Worm (Caenorhabditis elegans) whole organism, young adult: ENCODE measurements around the gene Y37H2A.1.

Source experiments
- B0336.3 ChIP-seq: fragments of 200-800 bp; sonication (Bioruptor generic); IDR thresholded peaks from 2 replicates; pipeline ENCODE4 v1.3.6; 2022; ENCODE audit warnings: missing genetic modification characterization, missing compliant biosample characterization
- D2030.7 ChIP-seq: fragments of 200-800 bp; sonication (Bioruptor generic); IDR thresholded peaks from 2 replicates; pipeline ENCODE4 v1.3.6; 2022; ENCODE audit warnings: missing genetic modification reagents, missing genetic modification characterization, missing compliant biosample characterization
- F57A8.1 ChIP-seq: fragments of 200-800 bp; sonication (Bioruptor generic); optimal IDR thresholded peaks from 2 replicates; lab custom pipeline; 2018; ENCODE audit warnings: mild to moderate bottlenecking, missing genetic modification characterization, moderate library complexity, missing compliant biosample characterization
- F57C9.4 ChIP-seq: sonication (generic microtip); optimal IDR thresholded peaks from 2 replicates; lab custom pipeline; 2017; ENCODE audit warnings: mild to moderate bottlenecking, missing genetic modification characterization, missing compliant biosample characterization
- K11D2.4 ChIP-seq: fragments of 200-800 bp; sonication (Bioruptor generic); IDR thresholded peaks from 2 replicates; pipeline ENCODE4 v1.3.6; 2022; ENCODE audit warnings: missing genetic modification reagents, missing genetic modification characterization, missing compliant biosample characterization
- K12H6.12 ChIP-seq: fragments of 200-800 bp; sonication (Bioruptor generic); optimal IDR thresholded peaks from 2 replicates; lab custom pipeline; 2018; ENCODE audit warnings: mild to moderate bottlenecking, missing genetic modification characterization, missing compliant biosample characterization
- T07F8.4 ChIP-seq: sonication (generic microtip); optimal IDR thresholded peaks from 2 replicates; lab custom pipeline; 2016; ENCODE audit warnings: mild to moderate bottlenecking, missing genetic modification characterization, moderate library complexity, missing compliant biosample characterization
- Y95B8A.8 ChIP-seq: fragments of 200-800 bp; sonication (Bioruptor generic); IDR thresholded peaks from 2 replicates; pipeline ENCODE4 v1.3.6; 2022; ENCODE audit warnings: missing genetic modification reagents, missing genetic modification characterization, missing compliant biosample characterization
- ZK185.1 ChIP-seq: sonication (generic microtip); optimal IDR thresholded peaks from 2 replicates; lab custom pipeline; 2016; ENCODE audit warnings: mild to moderate bottlenecking, missing genetic modification characterization, missing compliant biosample characterization; ENCODE audit not compliant: poor library complexity, severe bottlenecking
- akir-1 ChIP-seq: fragments of 200-800 bp; sonication (Bioruptor generic); optimal IDR thresholded peaks from 2 replicates; lab custom pipeline; 2018; ENCODE audit warnings: mild to moderate bottlenecking, missing genetic modification characterization, moderate library complexity, missing compliant biosample characterization
- aptf-3 ChIP-seq: fragments of 200-800 bp; sonication (Bioruptor generic); IDR thresholded peaks from 2 replicates; pipeline ENCODE4 v1.3.6; 2022; ENCODE audit warnings: missing genetic modification characterization, missing compliant biosample characterization
- athp-1 ChIP-seq: sonication (generic microtip); optimal IDR thresholded peaks from 2 replicates; lab custom pipeline; 2017; ENCODE audit warnings: mild to moderate bottlenecking, missing genetic modification characterization, missing compliant biosample characterization
- attf-5 ChIP-seq: fragments of 200-800 bp; sonication (Bioruptor generic); optimal IDR thresholded peaks from 2 replicates; lab custom pipeline; 2018; ENCODE audit warnings: mild to moderate bottlenecking, missing genetic modification characterization, missing compliant biosample characterization
- bed-2 ChIP-seq: fragments of 200-800 bp; sonication (Bioruptor generic); IDR thresholded peaks from 2 replicates; pipeline ENCODE4 v1.3.6; 2022; ENCODE audit warnings: missing genetic modification reagents, missing genetic modification characterization, missing compliant biosample characterization
- ccch-3 ChIP-seq: fragments of 200-800 bp; sonication (Bioruptor generic); optimal IDR thresholded peaks from 2 replicates; lab custom pipeline; 2018; ENCODE audit warnings: mild to moderate bottlenecking, missing genetic modification characterization, missing compliant biosample characterization
- cebp-1 ChIP-seq, 2 experiments: fragments of 200-800 bp in 1 of 2; sonication (Bioruptor generic) in 1 of 2; sonication (generic microtip) in 1 of 2; IDR thresholded peaks in 1 of 2; optimal IDR thresholded peaks in 1 of 2; 2 replicates each; pipeline versions ENCODE4 v1.3.6 to Lab custom; 2017 to 2022; ENCODE audit warnings: missing compliant biosample characterization in 2 of 2, missing genetic modification characterization in 2 of 2, mild to moderate bottlenecking in 1 of 2, missing genetic modification reagents in 1 of 2, moderate library complexity in 1 of 2
- ceh-27 ChIP-seq: fragments of 200-800 bp; sonication (Bioruptor generic); optimal IDR thresholded peaks from 2 replicates; lab custom pipeline; 2018; ENCODE audit warnings: mild to moderate bottlenecking, missing genetic modification characterization, moderate library complexity, missing compliant biosample characterization
- efl-1 ChIP-seq: fragments of 150-350 bp; optimal IDR thresholded peaks from 2 replicates; lab custom pipeline; 2014; ENCODE audit warnings: missing biosample characterization, missing genetic modification reagents, missing genetic modification characterization
- ekl-4 ChIP-seq: fragments of 200-800 bp; sonication (Bioruptor generic); IDR thresholded peaks from 2 replicates; pipeline ENCODE4 v1.3.6; 2022; ENCODE audit warnings: missing genetic modification reagents, missing genetic modification characterization, missing compliant biosample characterization
- fkh-3 ChIP-seq: sonication (generic microtip); optimal IDR thresholded peaks from 2 replicates; lab custom pipeline; 2016; ENCODE audit warnings: mild to moderate bottlenecking, missing genetic modification characterization, missing compliant biosample characterization
- him-1 ChIP-seq: sonication (generic microtip); optimal IDR thresholded peaks from 2 replicates; lab custom pipeline; 2016; ENCODE audit warnings: missing genotype, missing genetic modification reagents, missing genetic modification characterization, missing compliant biosample characterization
- hmg-1.2 ChIP-seq: fragments of 200-800 bp; sonication (Bioruptor generic); IDR thresholded peaks from 2 replicates; pipeline ENCODE4 v1.3.6; 2022; ENCODE audit warnings: missing genetic modification reagents, missing genetic modification characterization, missing compliant biosample characterization
- hsf-1 ChIP-seq: fragments of 200-800 bp; sonication (Bioruptor generic); IDR thresholded peaks from 2 replicates; pipeline ENCODE4 v1.3.6; 2022; ENCODE audit warnings: missing genetic modification reagents, missing genetic modification characterization, missing compliant biosample characterization
- let-607 ChIP-seq, 2 experiments: fragments of 200-800 bp in 1 of 2; sonication (Bioruptor generic) in 1 of 2; sonication (generic microtip) in 1 of 2; optimal IDR thresholded peaks; 2 replicates each; lab custom pipeline; 2016 to 2018; ENCODE audit warnings: mild to moderate bottlenecking in 2 of 2, missing compliant biosample characterization in 2 of 2, missing genetic modification characterization in 2 of 2, moderate library complexity in 2 of 2, missing genotype in 1 of 2
- lin-26 ChIP-seq: fragments of 200-800 bp; sonication (Bioruptor generic); IDR thresholded peaks from 2 replicates; pipeline ENCODE4 v1.3.6; 2022; ENCODE audit warnings: missing genetic modification reagents, missing genetic modification characterization, missing compliant biosample characterization
- lin-35 ChIP-seq, 3 experiments: fragments of 150-350 bp in 2 of 3; sonication (generic microtip) in 1 of 3; optimal IDR thresholded peaks; 2 replicates each; lab custom pipeline; 2014 to 2018; ENCODE audit warnings: missing biosample characterization in 3 of 3, missing genetic modification characterization in 3 of 3, missing genetic modification reagents in 3 of 3
- lin-40 ChIP-seq: sonication (generic microtip); optimal IDR thresholded peaks from 2 replicates; lab custom pipeline; 2016; ENCODE audit warnings: missing genetic modification characterization, mild to moderate bottlenecking, missing compliant biosample characterization, missing genotype, missing genetic modification reagents
- lin-54 ChIP-seq: fragments of 200-800 bp; sonication (Bioruptor generic); optimal IDR thresholded peaks from 2 replicates; lab custom pipeline; 2018; ENCODE audit warnings: mild to moderate bottlenecking, missing genetic modification characterization, missing compliant biosample characterization
- lsl-1 ChIP-seq: fragments of 200-800 bp; sonication (Bioruptor generic); optimal IDR thresholded peaks from 2 replicates; lab custom pipeline; 2018; ENCODE audit warnings: mild to moderate bottlenecking, missing genetic modification characterization, moderate library complexity, missing compliant biosample characterization
- madf-6 ChIP-seq: fragments of 200-800 bp; sonication (Bioruptor generic); IDR thresholded peaks from 2 replicates; pipeline ENCODE4 v1.3.6; 2022; ENCODE audit warnings: missing genetic modification reagents, missing genetic modification characterization, missing compliant biosample characterization
- mcd-1 ChIP-seq: fragments of 200-800 bp; sonication (Bioruptor generic); IDR thresholded peaks from 2 replicates; pipeline ENCODE4 v1.3.6; 2022; ENCODE audit warnings: missing genetic modification reagents, missing genetic modification characterization, missing compliant biosample characterization
- mel-28 ChIP-seq: sonication (generic microtip); optimal IDR thresholded peaks from 2 replicates; lab custom pipeline; 2016; ENCODE audit warnings: borderline replicate concordance, mild to moderate bottlenecking, missing genetic modification characterization, missing compliant biosample characterization
- nfya-2 ChIP-seq: fragments of 200-800 bp; sonication (Bioruptor generic); IDR thresholded peaks from 2 replicates; pipeline ENCODE4 v1.3.6; 2022; ENCODE audit warnings: missing genetic modification reagents, missing genetic modification characterization, missing compliant biosample characterization
- nfyb-1 ChIP-seq: fragments of 200-800 bp; sonication (Bioruptor generic); IDR thresholded peaks from 2 replicates; pipeline ENCODE4 v1.3.6; 2022; ENCODE audit warnings: missing genetic modification reagents, missing genetic modification characterization, missing compliant biosample characterization
- nhr-80 ChIP-seq: sonication (generic microtip); optimal IDR thresholded peaks from 2 replicates; lab custom pipeline; 2016; ENCODE audit warnings: missing genetic modification characterization, missing compliant biosample characterization
- pbrm-1 ChIP-seq: fragments of 200-800 bp; sonication (Bioruptor generic); IDR thresholded peaks from 2 replicates; pipeline ENCODE4 v1.3.6; 2022; ENCODE audit warnings: missing genetic modification reagents, missing genetic modification characterization, missing compliant biosample characterization
- rcor-1 ChIP-seq: fragments of 200-800 bp; sonication (Bioruptor generic); IDR thresholded peaks from 2 replicates; pipeline ENCODE4 v1.3.6; 2022; ENCODE audit warnings: missing genetic modification reagents, missing genetic modification characterization, missing compliant biosample characterization
- snpc-1.1 ChIP-seq: sonication (generic microtip); optimal IDR thresholded peaks from 2 replicates; lab custom pipeline; 2017; ENCODE audit warnings: missing genetic modification characterization, mild to moderate bottlenecking, missing compliant biosample characterization, antibody characterized with exemption, moderate library complexity, missing genotype, missing genetic modification reagents; ENCODE audit not compliant: insufficient read depth
- snpc-4 ChIP-seq, 5 experiments: fragments of 150-350 bp in 1 of 5; sonication (generic microtip) in 4 of 5; optimal IDR thresholded peaks; 2 replicates each; lab custom pipeline; 2014 to 2018; ENCODE audit warnings: missing genetic modification characterization in 5 of 5, missing biosample characterization in 3 of 5, antibody characterized with exemption in 2 of 5, mild to moderate bottlenecking in 2 of 5, missing compliant biosample characterization in 2 of 5, missing genotype in 2 of 5, moderate library complexity in 2 of 5, missing genetic modification reagents in 1 of 5
- tbp1 ChIP-seq: fragments of 200-800 bp; sonication (Bioruptor generic); optimal IDR thresholded peaks from 2 replicates; lab custom pipeline; 2018; ENCODE audit warnings: mild to moderate bottlenecking, missing genetic modification characterization, missing compliant biosample characterization
- unc-130 ChIP-seq: sonication (generic microtip); optimal IDR thresholded peaks from 2 replicates; lab custom pipeline; 2016; ENCODE audit warnings: missing genetic modification reagents, missing genetic modification characterization, missing compliant biosample characterization
- ztf-18 ChIP-seq: sonication (generic microtip); optimal IDR thresholded peaks from 2 replicates; lab custom pipeline; 2016; ENCODE audit warnings: missing genotype, mild to moderate bottlenecking, missing genetic modification characterization, missing compliant biosample characterization
- ztf-26 ChIP-seq: sonication (generic microtip); optimal IDR thresholded peaks from 2 replicates; lab custom pipeline; 2017; ENCODE audit warnings: missing genetic modification characterization, missing compliant biosample characterization
- ztf-3 ChIP-seq: fragments of 200-800 bp; sonication (Bioruptor generic); optimal IDR thresholded peaks from 2 replicates; lab custom pipeline; 2018; ENCODE audit warnings: mild to moderate bottlenecking, missing genetic modification characterization, missing compliant biosample characterization
- ztf-6 ChIP-seq: fragments of 200-800 bp; sonication (Bioruptor generic); IDR thresholded peaks from 2 replicates; pipeline ENCODE4 v1.3.6; 2022; ENCODE audit warnings: missing genetic modification reagents, missing genetic modification characterization, missing compliant biosample characterization

Y37H2A.1 gene

ce11 chrV:18079163-18079562 lies 28.9 kb upstream of the Y37H2A.1 start:
- TF ChIP-seq ztf-18 (tag; lab: Kevin White, UChicago) = no peak
- TF ChIP-seq aptf-3 (GFP tag; lab: Robert Waterston, UW) = no peak
- peak; percentile 67 for TF ChIP-seq attf-5 (GFP tag; lab: Kevin White, UChicago)
- TF ChIP-seq akir-1 (GFP tag; lab: Kevin White, UChicago) = no peak
- 0 out of 2 replicates have a peak, but pooled peaks have one; percentile 37 for TF ChIP-seq B0336.3
- peak; percentile 43; the same call in 1 of the 2 replicates for TF ChIP-seq madf-6 (GFP tag; lab: Robert Waterston, UW)
- peak; percentile 13 for TF ChIP-seq tbp1 (GFP tag; lab: Kevin White, UChicago)
- peak; percentile 42 for TF ChIP-seq lin-54 (GFP tag; lab: Kevin White, UChicago)
- TF ChIP-seq lin-40 (tag; lab: Kevin White, UChicago) = peak; percentile 76
- no peak for TF ChIP-seq lin-26 (GFP tag; lab: Robert Waterston, UW)
- no peak for TF ChIP-seq fkh-3 (tag; lab: Kevin White, UChicago)
- no peak for TF ChIP-seq Y95B8A.8 (GFP tag; lab: Robert Waterston, UW)
- no peak for TF ChIP-seq unc-130 (GFP tag; lab: Kevin White, UChicago)
- TF ChIP-seq nfyb-1 (GFP tag; lab: Robert Waterston, UW) = peak; percentile 61
- TF ChIP-seq nhr-80 (tag; lab: Kevin White, UChicago) = peak; percentile 21
- TF ChIP-seq mel-28 (tag; lab: Kevin White, UChicago) = no peak
- no peak for TF ChIP-seq ztf-26 (tag; lab: Kevin White, UChicago)
- peak; percentile 36 for TF ChIP-seq efl-1 (GFP tag; lab: Kevin White, UChicago)
- peak in 2 of 3 experiments; percentile 45 to 76 for TF ChIP-seq lin-35 (GFP tag; optimal IDR thresholded peaks at IDR 0.05; lab: Kevin White, UChicago)
- no peak for TF ChIP-seq T07F8.4
- peak; percentile 64; the same call in 1 of the 2 replicates for TF ChIP-seq K11D2.4 (GFP tag; lab: Robert Waterston, UW)
- TF ChIP-seq nfya-2 = no peak
- peak; percentile 98 for TF ChIP-seq hmg-1.2 (GFP tag; lab: Robert Waterston, UW)
- TF ChIP-seq D2030.7 (GFP tag; lab: Robert Waterston, UW) = peak; percentile 41; the same call in 1 of the 2 replicates
- TF ChIP-seq snpc-1.1 (tag; lab: Kevin White, UChicago) = no peak
- TF ChIP-seq ccch-3 (GFP tag; lab: Kevin White, UChicago) = no peak
- peak; percentile 26 for TF ChIP-seq ceh-27 (GFP tag; lab: Kevin White, UChicago)
- peak; percentile 63 for TF ChIP-seq K12H6.12 (tag; lab: Kevin White, UChicago)
- no peak for TF ChIP-seq ztf-3 (GFP tag; lab: Kevin White, UChicago)
- peak; percentile 45; the same call in 1 of the 2 replicates for TF ChIP-seq ekl-4 (GFP tag; lab: Robert Waterston, UW)
- peak; percentile 58; the same call in 1 of the 2 replicates for TF ChIP-seq pbrm-1 (GFP tag; lab: Robert Waterston, UW)
- TF ChIP-seq athp-1 (tag; lab: Kevin White, UChicago) = no peak
- peak; percentile 50 for TF ChIP-seq ZK185.1
- no peak for TF ChIP-seq bed-2 (GFP tag; lab: Robert Waterston, UW)
- TF ChIP-seq F57A8.1 = no peak
- TF ChIP-seq F57C9.4 = no peak
- TF ChIP-seq rcor-1 = peak; percentile 23; the same call in 1 of the 2 replicates
- peak; percentile 9 for TF ChIP-seq lsl-1 (GFP tag; lab: Kevin White, UChicago)
- no peak for TF ChIP-seq snpc-4 (GFP tag; optimal IDR thresholded peaks at IDR 0.05; lab: Kevin White, UChicago)
- TF ChIP-seq snpc-4 (tag; optimal IDR thresholded peaks at IDR 0.05; lab: Kevin White, UChicago) = peak in 2 of 4 experiments; percentile 67 to 68
- TF ChIP-seq hsf-1 = no peak
- TF ChIP-seq cebp-1 (GFP tag; IDR thresholded peaks at IDR 0.05; lab: Robert Waterston, UW) = no peak
- TF ChIP-seq cebp-1 (tag; optimal IDR thresholded peaks at IDR 0.05; lab: Kevin White, UChicago) = peak; percentile 58
- peak; percentile 77 for TF ChIP-seq mcd-1 (GFP tag; lab: Robert Waterston, UW)
- no peak for TF ChIP-seq let-607 (tag; optimal IDR thresholded peaks at IDR 0.05; lab: Kevin White, UChicago)
- TF ChIP-seq him-1 (tag; lab: Kevin White, UChicago) = no peak
- TF ChIP-seq ztf-6 = no peak
